Worm (Caenorhabditis elegans): Measurements from ENCODE around the gene abl-1.

The abl-1 gene

DNA sequence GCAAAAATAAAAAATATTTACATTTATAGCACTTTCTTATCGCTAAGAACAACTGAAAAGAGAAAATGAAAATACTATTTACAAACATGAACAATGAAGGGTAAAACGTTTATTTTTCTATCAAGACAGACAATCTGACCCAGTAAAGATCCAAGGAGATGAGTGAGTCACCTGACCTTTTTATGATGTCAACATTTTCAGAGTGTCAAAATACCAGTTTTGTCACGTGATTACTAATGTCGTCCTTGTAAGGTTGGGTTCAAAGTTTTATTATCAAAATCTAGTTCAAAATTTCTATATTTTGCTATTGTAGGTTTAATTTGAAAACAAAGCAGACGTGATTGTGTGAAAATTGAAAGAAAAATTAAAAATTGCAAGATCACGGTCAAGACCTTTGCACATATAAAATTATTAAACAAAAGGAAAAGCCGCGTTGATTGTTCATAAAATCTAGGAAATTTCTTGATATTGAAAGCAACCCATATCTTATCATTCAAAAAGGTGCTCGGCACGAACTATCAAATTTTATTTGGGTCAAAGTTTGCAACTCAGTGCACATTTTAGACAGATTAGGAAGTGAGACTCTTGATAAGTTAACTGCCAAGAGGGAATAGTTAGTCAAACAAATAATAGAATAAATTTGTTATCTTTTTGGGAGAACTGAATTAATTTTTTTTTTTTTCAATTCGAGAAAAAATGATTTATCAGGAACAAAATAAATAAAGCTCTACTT lies 6.2 kb upstream of the abl-1 start (continued):
- no peak for TF ChIP-seq mxl-2 (GFP tag; conservative IDR thresholded peaks at IDR 0.05)
- TF ChIP-seq unc-62 (GFP tag; optimal IDR thresholded peaks at IDR 0.05 in 1 of 2), result peak in 1 of 2 experiments; percentile 36
- TF ChIP-seq unc-62 (tag; optimal IDR thresholded peaks at IDR 0.05), result no peak
- TF ChIP-seq egl-27 (tag; optimal IDR thresholded peaks at IDR 0.05), result no peak
- TF ChIP-seq php-3 (GFP tag; IDR thresholded peaks at IDR 0.05), result peak; percentile 54; the same call in 1 of the 2 replicates
- TF ChIP-seq ztf-7 (tag; optimal IDR thresholded peaks at IDR 0.05), result no peak
- peak; percentile 33 for TF ChIP-seq hlh-11 (tag; optimal IDR thresholded peaks at IDR 0.05)
- no peak for TF ChIP-seq lin-38 (GFP tag; IDR thresholded peaks at IDR 0.05)
- no peak for TF ChIP-seq nhr-77 (tag; optimal IDR thresholded peaks at IDR 0.05)

ce11 chrX:10629117-10629516 lies 5.1 kb upstream of the abl-1 start:
- TF ChIP-seq hlh-11 (tag; optimal IDR thresholded peaks at IDR 0.05), result peak; percentile 26
- no peak for TF ChIP-seq nhr-41 (GFP tag; IDR thresholded peaks at IDR 0.05)
- no peak for TF ChIP-seq mxl-2 (GFP tag; conservative IDR thresholded peaks at IDR 0.05)

ce11 chrX:10628454-10628853 lies 4.4 kb upstream of the abl-1 start, which contains the start of gene M79.2:
Gene M79.2, minus strand, starts transcription at chrX:10628807.
- TF ChIP-seq duxl-1 (tag; optimal IDR thresholded peaks at IDR 0.05; ENCODE audit: poor library complexity), result no peak
- TF ChIP-seq mxl-3 (GFP tag; optimal IDR thresholded peaks at IDR 0.05), result peak; percentile 71
- no peak for TF ChIP-seq rbr-2 (tag; optimal IDR thresholded peaks at IDR 0.05)
- no peak for TF ChIP-seq Y105C5A.15 (GFP tag; IDR thresholded peaks at IDR 0.05)
- TF ChIP-seq hlh-30 (tag; optimal IDR thresholded peaks at IDR 0.05; ENCODE audit: insufficient read depth), result peak; percentile 80
- no peak for TF ChIP-seq spr-3 (GFP tag; optimal IDR thresholded peaks at IDR 0.05)
- TF ChIP-seq fkh-10 (GFP tag; optimal IDR thresholded peaks at IDR 0.05), result no peak
- TF ChIP-seq F44E2.7 (GFP tag; IDR thresholded peaks at IDR 0.05), result no peak
- TF ChIP-seq lir-3 (tag; optimal IDR thresholded peaks at IDR 0.05), result no peak
- no peak for TF ChIP-seq nhr-48 (tag; optimal IDR thresholded peaks at IDR 0.05)
- TF ChIP-seq nhr-28 (tag; optimal IDR thresholded peaks at IDR 0.05), result peak; percentile 31
- no peak for TF ChIP-seq lin-15B (tag; optimal IDR thresholded peaks at IDR 0.05)
- peak; percentile 6 to 41 for TF ChIP-seq mdl-1 (tag; optimal IDR thresholded peaks at IDR 0.05)
- TF ChIP-seq dmd-6 (GFP tag; IDR thresholded peaks at IDR 0.05), result peak; percentile 37; the same call in 1 of the 2 replicates
- TF ChIP-seq ceh-62 (tag; optimal IDR thresholded peaks at IDR 0.05), result no peak
- TF ChIP-seq dve-1 (tag; optimal IDR thresholded peaks at IDR 0.05; ENCODE audit: insufficient read depth), result peak; percentile 9
- no peak for TF ChIP-seq nhr-237 (tag; optimal IDR thresholded peaks at IDR 0.05)
- peak; percentile 18 for TF ChIP-seq nhr-77 (tag; optimal IDR thresholded peaks at IDR 0.05)
- TF ChIP-seq hlh-11 (tag; optimal IDR thresholded peaks at IDR 0.05), result peak; percentile 9

- no peak for TF ChIP-seq ama-1 (optimal IDR thresholded peaks at IDR 0.05)
- TF ChIP-seq spr-3 (GFP tag; optimal IDR thresholded peaks at IDR 0.05), result no peak
- TF ChIP-seq fos-1 (tag; optimal IDR thresholded peaks at IDR 0.05), result no peak
- peak; percentile 51 for TF ChIP-seq hlh-30 (tag; optimal IDR thresholded peaks at IDR 0.05; ENCODE audit: insufficient read depth)
- no peak for TF ChIP-seq Y48G9A.11 (GFP tag; IDR thresholded peaks at IDR 0.05)
- TF ChIP-seq unc-62 (GFP tag; optimal IDR thresholded peaks at IDR 0.05 in 1 of 2), result peak in 1 of 2 experiments; percentile 84
- TF ChIP-seq unc-62 (tag; optimal IDR thresholded peaks at IDR 0.05), result no peak
- no peak for TF ChIP-seq F44E2.7 (GFP tag; IDR thresholded peaks at IDR 0.05)
- no peak for TF ChIP-seq ceh-44 (GFP tag; IDR thresholded peaks at IDR 0.05)
- TF ChIP-seq snpc-1.2 (GFP tag; IDR thresholded peaks at IDR 0.05), result no peak
- no peak for TF ChIP-seq pqm-1 (tag; optimal IDR thresholded peaks at IDR 0.05)
- TF ChIP-seq pha-4 (GFP tag; IDR thresholded peaks at IDR 0.05), result no peak
- TF ChIP-seq pha-4 (tag; optimal IDR thresholded peaks at IDR 0.05), result no peak
- TF ChIP-seq daf-16 (GFP tag; optimal IDR thresholded peaks at IDR 0.05), result no peak
- TF ChIP-seq daf-16 (tag; optimal IDR thresholded peaks at IDR 0.05), result no peak
- TF ChIP-seq ces-1 (GFP tag; optimal IDR thresholded peaks at IDR 0.05), result no peak
- TF ChIP-seq dmd-9 (GFP tag; IDR thresholded peaks at IDR 0.05), result no peak
- TF ChIP-seq Y105C5A.15 (GFP tag; IDR thresholded peaks at IDR 0.05), result no peak
- TF ChIP-seq mep-1 (tag; optimal IDR thresholded peaks at IDR 0.05), result no peak
Measured at ce11 chrX:10623119-10623518, 888 bp downstream of the abl-1 start.

Data from whole organism, L4 larva.